Worm (Caenorhabditis elegans) whole organism, late embryonic: ENCODE data around the gene str-41.

Experiments used
- C08G9.2 ChIP-seq: sonication (generic microtip); optimal IDR thresholded peaks from 2 replicates; lab custom pipeline; 2016; ENCODE audit warnings: mild to moderate bottlenecking, missing genetic modification characterization, moderate library complexity, missing compliant biosample characterization
- C38D4.7 ChIP-seq: fragments of 200-800 bp; sonication (Bioruptor generic); optimal IDR thresholded peaks from 2 replicates; lab custom pipeline; 2018; ENCODE audit warnings: mild to moderate bottlenecking, missing genetic modification characterization, moderate library complexity, missing compliant biosample characterization
- K09A11.1 ChIP-seq: sonication (generic microtip); optimal IDR thresholded peaks from 2 replicates; lab custom pipeline; 2017; ENCODE audit warnings: antibody characterized with exemption, mild to moderate bottlenecking, missing genetic modification characterization, missing compliant biosample characterization; ENCODE audit not compliant: insufficient read depth
- Y22D7AL.16 ChIP-seq: sonication (generic microtip); optimal IDR thresholded peaks from 2 replicates; lab custom pipeline; 2016; ENCODE audit warnings: missing genetic modification characterization, missing compliant biosample characterization
- ceh-14 ChIP-seq: sonication (generic microtip); optimal IDR thresholded peaks from 2 replicates; lab custom pipeline; 2016; ENCODE audit warnings: missing genotype, missing genetic modification characterization, missing compliant biosample characterization
- ceh-19 ChIP-seq: fragments of 200-800 bp; sonication (Bioruptor generic); optimal IDR thresholded peaks from 2 replicates; lab custom pipeline; 2018; ENCODE audit warnings: mild to moderate bottlenecking, missing genetic modification characterization, missing compliant biosample characterization
- ceh-22 ChIP-seq: sonication (generic microtip); optimal IDR thresholded peaks from 2 replicates; lab custom pipeline; 2017; ENCODE audit warnings: missing biosample characterization, missing genetic modification characterization
- ceh-24 ChIP-seq: sonication (generic microtip); optimal IDR thresholded peaks from 2 replicates; lab custom pipeline; 2016; ENCODE audit warnings: mild to moderate bottlenecking, missing genetic modification characterization, missing compliant biosample characterization
- ceh-30 ChIP-seq: fragments of 150-350 bp; optimal IDR thresholded peaks from 2 replicates; lab custom pipeline; 2014; ENCODE audit warnings: missing biosample characterization, missing genetic modification characterization
- ceh-48 ChIP-seq: sonication (generic microtip); optimal IDR thresholded peaks from 2 replicates; lab custom pipeline; 2016; ENCODE audit warnings: missing genetic modification characterization, inconsistent platforms, missing compliant biosample characterization
- ceh-9 ChIP-seq: sonication (generic microtip); optimal IDR thresholded peaks from 2 replicates; lab custom pipeline; 2016; ENCODE audit warnings: mild to moderate bottlenecking, missing genetic modification characterization, inconsistent platforms, missing compliant biosample characterization
- dmd-4 ChIP-seq: sonication (generic microtip); optimal IDR thresholded peaks from 2 replicates; lab custom pipeline; 2016; ENCODE audit warnings: borderline replicate concordance, missing genetic modification characterization, missing compliant biosample characterization
- dve-1 ChIP-seq: sonication (generic microtip); optimal IDR thresholded peaks from 2 replicates; lab custom pipeline; 2017; ENCODE audit warnings: antibody characterized with exemption, mild to moderate bottlenecking, missing genetic modification characterization, missing compliant biosample characterization
- elt-2 ChIP-seq: sonication (generic microtip); optimal IDR thresholded peaks from 2 replicates; lab custom pipeline; 2016; ENCODE audit warnings: missing genetic modification reagents, missing genetic modification characterization, missing compliant biosample characterization
- ets-4 ChIP-seq: sonication (generic microtip); optimal IDR thresholded peaks from 2 replicates; lab custom pipeline; 2016; ENCODE audit warnings: missing genetic modification characterization, missing compliant biosample characterization
- fax-1 ChIP-seq: sonication (generic microtip); optimal IDR thresholded peaks from 2 replicates; lab custom pipeline; 2016; ENCODE audit warnings: missing genotype, missing genetic modification characterization, missing compliant biosample characterization
- fkh-6 ChIP-seq: sonication (generic microtip); optimal IDR thresholded peaks from 2 replicates; lab custom pipeline; 2016; ENCODE audit warnings: missing genetic modification characterization, missing compliant biosample characterization
- hlh-15 ChIP-seq: sonication (generic microtip); optimal IDR thresholded peaks from 2 replicates; lab custom pipeline; 2016; ENCODE audit warnings: missing genetic modification characterization, missing compliant biosample characterization
- hlh-30 ChIP-seq: sonication (generic microtip); optimal IDR thresholded peaks from 2 replicates; lab custom pipeline; 2017; ENCODE audit warnings: antibody characterized with exemption, missing genetic modification characterization, missing compliant biosample characterization; ENCODE audit not compliant: insufficient read depth
- hlh-8 ChIP-seq: sonication (generic microtip); optimal IDR thresholded peaks from 2 replicates; lab custom pipeline; 2016; ENCODE audit warnings: missing genotype, missing genetic modification characterization, missing compliant biosample characterization
- madf-2 ChIP-seq: sonication (generic microtip); optimal IDR thresholded peaks from 2 replicates; lab custom pipeline; 2017; ENCODE audit warnings: missing genetic modification characterization, missing compliant biosample characterization
- nfya-1 ChIP-seq: sonication (generic microtip); optimal IDR thresholded peaks from 2 replicates; lab custom pipeline; 2017; ENCODE audit warnings: missing genetic modification characterization, mild to moderate bottlenecking, missing compliant biosample characterization, antibody characterized with exemption, moderate library complexity
- nhr-11 ChIP-seq: fragments of 150-350 bp; optimal IDR thresholded peaks from 2 replicates; lab custom pipeline; 2014; ENCODE audit warnings: missing biosample characterization, missing genetic modification characterization
- odd-2 ChIP-seq: sonication (generic microtip); optimal IDR thresholded peaks from 2 replicates; lab custom pipeline; 2017; ENCODE audit warnings: antibody characterized with exemption, mild to moderate bottlenecking, missing genetic modification characterization, missing compliant biosample characterization
- pag-3 ChIP-seq: sonication (generic microtip); optimal IDR thresholded peaks from 2 replicates; lab custom pipeline; 2016; ENCODE audit warnings: missing compliant biosample characterization, missing genetic modification characterization, borderline replicate concordance
- pros-1 ChIP-seq: fragments of 150-350 bp; optimal IDR thresholded peaks from 2 replicates; lab custom pipeline; 2014; ENCODE audit warnings: missing biosample characterization, missing genetic modification reagents, missing genetic modification characterization
- ref-2 ChIP-seq: sonication (generic microtip); optimal IDR thresholded peaks from 2 replicates; lab custom pipeline; 2016; ENCODE audit warnings: missing genetic modification characterization, missing compliant biosample characterization
- rnt-1 ChIP-seq: sonication (generic microtip); optimal IDR thresholded peaks from 2 replicates; lab custom pipeline; 2016; ENCODE audit warnings: missing genetic modification characterization, missing compliant biosample characterization
- sdc-2 ChIP-seq: sonication (generic microtip); optimal IDR thresholded peaks from 2 replicates; lab custom pipeline; 2016; ENCODE audit warnings: missing genotype, missing genetic modification characterization, missing compliant biosample characterization
- sox-4 ChIP-seq: sonication (generic microtip); optimal IDR thresholded peaks from 2 replicates; lab custom pipeline; 2017; ENCODE audit warnings: mild to moderate bottlenecking, missing genetic modification characterization, inconsistent platforms, missing compliant biosample characterization
- tbx-2 ChIP-seq: sonication (generic microtip); optimal IDR thresholded peaks from 2 replicates; lab custom pipeline; 2016; ENCODE audit warnings: missing genetic modification characterization, missing compliant biosample characterization
- tbx-7 ChIP-seq: sonication (generic microtip); optimal IDR thresholded peaks from 2 replicates; lab custom pipeline; 2016; ENCODE audit warnings: missing genotype, missing genetic modification characterization, missing compliant biosample characterization
- unc-42 ChIP-seq: sonication (generic microtip); optimal IDR thresholded peaks from 2 replicates; lab custom pipeline; 2016; ENCODE audit warnings: missing genotype, missing genetic modification characterization, missing compliant biosample characterization
- unc-86 ChIP-seq: sonication (generic microtip); optimal IDR thresholded peaks from 2 replicates; lab custom pipeline; 2016; ENCODE audit warnings: missing genetic modification characterization, missing compliant biosample characterization
- zip-5 ChIP-seq: sonication (generic microtip); optimal IDR thresholded peaks from 2 replicates; lab custom pipeline; 2016; ENCODE audit warnings: missing genetic modification characterization, missing compliant biosample characterization

Gene str-41

ce11 chrV:7417018-7417716 is 5.4 kb downstream of the str-41 start, which contains the start of gene srw-67:
Gene srw-67, plus strand, starts transcription at chrV:7417660.
- TF ChIP-seq pag-3 (tag; lab: Kevin White, UChicago) (no peak), ceh-14 (tag; lab: Kevin White, UChicago) (no peak), ceh-30 (tag; lab: Kevin White, UChicago) (no peak), ceh-22 (tag; lab: Kevin White, UChicago) (no peak), hlh-15 (tag; lab: Kevin White, UChicago) (no peak)

- no peak for TF ChIP-seq unc-86 (tag; lab: Kevin White, UChicago)
- TF ChIP-seq fax-1 (tag; lab: Kevin White, UChicago): no peak
- TF ChIP-seq ceh-14 (tag; lab: Kevin White, UChicago): no peak
- TF ChIP-seq elt-2 (tag; lab: Kevin White, UChicago): no peak
- no peak for TF ChIP-seq madf-2 (tag; lab: Kevin White, UChicago)
- TF ChIP-seq sox-4 (tag; lab: Kevin White, UChicago): no peak
- TF ChIP-seq C08G9.2 (tag; lab: Kevin White, UChicago): no peak
- no peak for TF ChIP-seq unc-42
- no peak for TF ChIP-seq nfya-1 (tag; lab: Kevin White, UChicago)
These were observed 8.4 kb downstream of the str-41 start, which contains the start of gene srxa-4 for ce11 chrV:7420162-7420561. Gene srxa-4, plus strand, starts transcription at chrV:7420462.

- TF ChIP-seq sdc-2 (no peak), ceh-30 (tag; lab: Kevin White, UChicago) (no peak), pros-1 (no peak), ceh-24 (tag; lab: Kevin White, UChicago) (no peak), odd-2 (tag; lab: Kevin White, UChicago) (no peak), ceh-48 (no peak), hlh-8 (no peak), C38D4.7 (no peak), K09A11.1 (tag; lab: Kevin White, UChicago) (no peak), zip-5 (tag; lab: Kevin White, UChicago) (no peak), hlh-30 (no peak), fax-1 (tag; lab: Kevin White, UChicago) (no peak), Y22D7AL.16 (tag; lab: Kevin White, UChicago) (no peak), ref-2 (tag; lab: Kevin White, UChicago) (no peak)
These were observed 12.5 kb downstream of the str-41 start, which contains the start of gene F18E3.10 for ce11 chrV:7424336-7424735. Gene F18E3.10, minus strand, starts transcription at chrV:7424436.

- TF ChIP-seq sox-4 (tag; lab: Kevin White, UChicago) (no peak), dmd-4 (tag; lab: Kevin White, UChicago) (no peak), tbx-2 (tag; lab: Kevin White, UChicago) (no peak), dve-1 (tag; lab: Kevin White, UChicago) (no peak), zip-5 (tag; lab: Kevin White, UChicago) (no peak), madf-2 (tag; lab: Kevin White, UChicago) (no peak), rnt-1 (no peak), elt-2 (tag; lab: Kevin White, UChicago) (no peak), ceh-19 (GFP tag; lab: Kevin White, UChicago) (no peak), nhr-11 (tag; lab: Kevin White, UChicago) (no peak)
These were observed 14.8 kb downstream of the str-41 start, which contains the start of gene srw-68 for ce11 chrV:7426594-7426993. Gene srw-68, minus strand, starts transcription at chrV:7426694.

- TF ChIP-seq odd-2 (tag; lab: Kevin White, UChicago) (no peak), ceh-9 (tag; lab: Kevin White, UChicago) (no peak), tbx-7 (tag; lab: Kevin White, UChicago) (no peak), fkh-6 (tag; lab: Kevin White, UChicago) (no peak), ets-4 (tag; lab: Kevin White, UChicago) (no peak)
These were observed 17.1 kb downstream of the str-41 start, which contains the start of gene srw-69 for ce11 chrV:7428880-7429279. Gene srw-69, minus strand, starts transcription at chrV:7428980.
